Worm (Caenorhabditis elegans): ENCODE measurements around the gene Y38H8A.12.

DNA sequence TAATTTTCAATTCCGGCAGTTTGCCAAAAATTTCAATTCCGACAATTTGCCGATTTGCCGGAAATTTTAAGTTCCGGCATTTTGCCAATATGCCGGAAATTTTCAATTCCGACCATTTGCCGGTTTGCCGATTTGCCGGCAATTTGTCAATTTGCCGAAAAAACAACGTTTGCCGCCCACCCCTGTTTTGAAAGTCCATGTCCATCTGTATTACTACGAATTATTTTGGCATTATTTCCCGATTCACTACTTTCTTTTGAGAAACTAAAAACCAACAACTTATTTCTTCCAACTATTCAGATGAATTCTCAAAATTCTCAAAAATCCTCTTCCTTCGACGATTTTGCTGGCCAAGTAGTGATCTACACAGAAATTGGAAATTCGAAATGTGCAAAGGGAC, 31.5 kb upstream of the Y38H8A.12 start, which contains the start of gene Y45F10A.7:
- no peak for TF ChIP-seq hlh-30 (tag; optimal IDR thresholded peaks at IDR 0.05; ENCODE audit: insufficient read depth)
- TF ChIP-seq nhr-11 (tag; optimal IDR thresholded peaks at IDR 0.05): no peak
- TF ChIP-seq ttx-3 (tag; optimal IDR thresholded peaks at IDR 0.05): no peak
- no peak for TF ChIP-seq ceh-14 (tag; optimal IDR thresholded peaks at IDR 0.05)
- TF ChIP-seq pros-1 (tag; optimal IDR thresholded peaks at IDR 0.05): no peak
- no peak for TF ChIP-seq dve-1 (tag; optimal IDR thresholded peaks at IDR 0.05)
- TF ChIP-seq unc-3 (GFP tag; conservative IDR thresholded peaks at IDR 0.05): no peak
- no peak for TF ChIP-seq unc-3 (tag; optimal IDR thresholded peaks at IDR 0.05)
- no peak for TF ChIP-seq pag-3 (tag; optimal IDR thresholded peaks at IDR 0.05; ENCODE audit: borderline replicate concordance)
- TF ChIP-seq ceh-30 (tag; optimal IDR thresholded peaks at IDR 0.05): no peak

Data from whole organism, late embryonic.